Fruit fly (Drosophila melanogaster) whole organism, embryonic: ENCODE data around the gene mRpL20.

Source experiments
- Dll ChIP-seq: fragments of 200-800 bp; sonication (Bioruptor generic); IDR thresholded peaks from 4 replicates; pipeline ENCODE4 v1.3.6; 2022; ENCODE audit warnings: missing biosample characterization, missing genetic modification characterization; ENCODE audit not compliant: partially characterized antibody
- Gug ChIP-seq: fragments of 200-800 bp; sonication (Bioruptor generic); IDR thresholded peaks from 4 replicates; pipeline ENCODE4 v1.3.6; 2022; ENCODE audit warnings: missing biosample characterization, missing genetic modification characterization
- ara ChIP-seq: fragments of 200-800 bp; sonication (Bioruptor generic); IDR thresholded peaks from 2 replicates; pipeline ENCODE4 v1.3.6; 2022; ENCODE audit warnings: missing biosample characterization, missing genetic modification characterization
- az2 ChIP-seq: fragments of 200-800 bp; sonication (Bioruptor generic); optimal IDR thresholded peaks from 3 replicates; lab custom pipeline; 2016; ENCODE audit warnings: missing biosample characterization, missing genetic modification characterization
- chm ChIP-seq: fragments of 200-800 bp; sonication (Bioruptor generic); IDR thresholded peaks from 2 replicates; pipeline ENCODE4 v1.3.6; 2022; ENCODE audit warnings: missing biosample characterization, missing genetic modification characterization
- lbe ChIP-seq: fragments of 200-800 bp; sonication (Bioruptor generic); optimal IDR thresholded peaks from 2 replicates; lab custom pipeline; 2016; ENCODE audit warnings: missing biosample characterization, mild to moderate bottlenecking, missing genetic modification characterization
- pb ChIP-seq: fragments of 200-800 bp; sonication (Bioruptor generic); optimal IDR thresholded peaks from 3 replicates; lab custom pipeline; 2016; ENCODE audit warnings: missing biosample characterization, missing genetic modification characterization
- ro ChIP-seq: fragments of 200-800 bp; sonication (Bioruptor generic); IDR thresholded peaks from 2 replicates; pipeline ENCODE4 v1.3.6; 2022; ENCODE audit warnings: missing biosample characterization, missing genetic modification characterization
- zfh1 ChIP-seq: fragments of 200-800 bp; sonication (Bioruptor generic); IDR thresholded peaks from 3 replicates; pipeline ENCODE4 v1.3.6; 2022; ENCODE audit warnings: missing biosample characterization, missing genetic modification characterization

DNA sequence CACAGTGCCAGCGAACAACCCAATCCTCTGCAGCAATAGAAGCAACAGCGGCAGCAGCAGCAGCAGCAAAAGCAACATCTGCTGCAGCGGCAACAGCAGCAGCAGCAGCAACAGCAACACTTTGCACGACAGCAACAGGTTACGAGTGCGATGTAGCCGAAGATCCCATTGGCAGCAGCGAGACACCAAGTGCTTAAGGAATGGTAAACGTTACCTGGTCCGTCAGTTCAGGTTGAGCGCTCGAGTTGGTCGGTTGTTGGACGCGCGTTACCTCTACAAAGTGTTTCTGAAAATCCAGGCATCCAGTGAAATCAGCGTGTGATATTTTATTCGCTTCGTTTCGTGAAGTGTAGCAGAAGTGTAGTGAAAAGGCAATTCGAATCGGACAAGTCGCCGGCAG is 11.1 kb upstream of the mRpL20 start, which contains the start of gene CG17672:
- no peak for TF ChIP-seq zfh1 (GFP tag; lab: Robert Waterston, UW)
- no peak for TF ChIP-seq pb (GFP tag; lab: Kevin White, UChicago)
- no peak for TF ChIP-seq chm (GFP tag; lab: Robert Waterston, UW)
- TF ChIP-seq ara (GFP tag; lab: Robert Waterston, UW), result 0 out of 2 replicates have a peak, but pooled peaks have one; percentile 41
- no peak for TF ChIP-seq Dll (GFP tag; lab: Robert Waterston, UW)
- no peak for TF ChIP-seq Gug
- TF ChIP-seq ro, result no peak
- TF ChIP-seq lbe, result no peak
- no peak for TF ChIP-seq az2
